Worm (Caenorhabditis elegans): Measurements from ENCODE around the gene dars-1.
A peak's percentile ranks its signal among the peaks of the same experiment; 100 is the strongest.

dars-1 gene

ce11 chrIII:9455980-9456658 is 34.9 kb downstream of the dars-1 start, which contains the start of the genes rheb-1 and spk-1:
Gene rheb-1 (minus strand): TSS chrIII:9456030.
Gene spk-1 (plus strand): TSS chrIII:9456608.
- peak; percentile 34 for TF ChIP-seq cog-1 (tag; optimal IDR thresholded peaks at IDR 0.05)
- no peak for TF ChIP-seq klf-2 (GFP tag; conservative IDR thresholded peaks at IDR 0.05)
- TF ChIP-seq tab-1 (GFP tag; IDR thresholded peaks at IDR 0.05) = no peak
- TF ChIP-seq ztf-23 (GFP tag; IDR thresholded peaks at IDR 0.05) = no peak
- TF ChIP-seq ref-1 (GFP tag; conservative IDR thresholded peaks at IDR 0.05) = no peak
- TF ChIP-seq med-1 (GFP tag; optimal IDR thresholded peaks at IDR 0.05; ENCODE audit: insufficient read depth) = no peak
- peak; percentile 69 for TF ChIP-seq ztf-29 (GFP tag; IDR thresholded peaks at IDR 0.05)
- TF ChIP-seq T22C8.4 (GFP tag; IDR thresholded peaks at IDR 0.05) = peak; percentile 82
- TF ChIP-seq flt-1 (GFP tag; IDR thresholded peaks at IDR 0.05) = 0 out of 2 replicates have a peak, but pooled peaks have one; percentile 43

- no peak for TF ChIP-seq med-1 (GFP tag; optimal IDR thresholded peaks at IDR 0.05; ENCODE audit: insufficient read depth)
Measured at ce11 chrIII:9454730-9455129, 36.3 kb downstream of the dars-1 start.

DNA sequence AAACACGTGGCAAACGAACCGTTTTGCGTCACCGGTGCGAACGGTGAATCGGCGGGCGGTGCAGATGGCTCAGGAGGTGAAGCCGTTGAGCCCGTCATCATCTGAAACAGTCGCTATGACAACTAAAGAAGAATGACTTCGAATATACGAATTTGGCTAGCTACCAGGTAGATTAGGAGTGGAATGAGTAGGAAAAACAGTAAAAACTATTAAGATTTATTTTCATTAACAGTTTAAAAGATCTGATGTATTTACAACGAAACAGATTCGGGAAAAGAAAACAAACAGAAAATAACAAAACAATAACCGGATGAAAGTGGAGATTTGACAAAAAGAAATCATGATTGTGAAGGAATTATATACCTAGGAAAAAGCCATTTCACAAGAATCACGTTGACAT is 37.1 kb downstream of the dars-1 start, which contains the start of gene F54C8.7:
F54C8.7 (minus strand) TSS at position 101 of the 400 bp plus-strand sequence.
- TF ChIP-seq tab-1 (GFP tag; IDR thresholded peaks at IDR 0.05) (no peak), flt-1 (GFP tag; IDR thresholded peaks at IDR 0.05) (no peak), klf-2 (GFP tag; conservative IDR thresholded peaks at IDR 0.05) (no peak), T22C8.4 (GFP tag; IDR thresholded peaks at IDR 0.05) (no peak), cog-1 (tag; optimal IDR thresholded peaks at IDR 0.05) (no peak)

DNA sequence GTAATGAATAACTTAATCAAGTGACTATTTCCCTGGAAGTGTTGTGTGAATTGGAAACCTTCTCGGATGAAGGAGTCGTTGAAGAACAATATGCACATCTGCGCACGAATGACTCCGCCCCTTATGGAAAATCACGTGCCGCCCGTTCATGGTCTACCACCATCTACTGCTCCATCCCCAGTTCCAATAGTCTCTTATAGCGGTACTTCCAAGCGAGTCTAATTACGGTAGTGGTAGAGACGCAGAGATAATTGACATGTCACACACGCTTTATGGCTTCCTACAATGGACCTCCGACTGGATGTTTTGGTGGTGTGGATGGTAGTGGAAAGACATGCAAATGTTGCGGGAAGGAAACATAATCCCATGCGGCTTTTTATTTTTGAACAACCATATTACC is 40.1 kb downstream of the dars-1 start:
- TF ChIP-seq cog-1 (tag; optimal IDR thresholded peaks at IDR 0.05) (no peak), med-1 (GFP tag; optimal IDR thresholded peaks at IDR 0.05; ENCODE audit: insufficient read depth) (no peak), flt-1 (GFP tag; IDR thresholded peaks at IDR 0.05) (no peak), T22C8.4 (GFP tag; IDR thresholded peaks at IDR 0.05) (no peak), ztf-29 (GFP tag; IDR thresholded peaks at IDR 0.05) (no peak), klf-2 (GFP tag; conservative IDR thresholded peaks at IDR 0.05) (no peak), tab-1 (GFP tag; IDR thresholded peaks at IDR 0.05) (no peak), ref-1 (GFP tag; conservative IDR thresholded peaks at IDR 0.05) (no peak), ztf-23 (GFP tag; IDR thresholded peaks at IDR 0.05) (no peak)

- TF ChIP-seq T22C8.4 (GFP tag; IDR thresholded peaks at IDR 0.05) (no peak), klf-2 (GFP tag; conservative IDR thresholded peaks at IDR 0.05) (no peak), tab-1 (GFP tag; IDR thresholded peaks at IDR 0.05) (no peak), med-1 (GFP tag; optimal IDR thresholded peaks at IDR 0.05; ENCODE audit: insufficient read depth) (no peak), ref-1 (GFP tag; conservative IDR thresholded peaks at IDR 0.05) (no peak), cog-1 (tag; optimal IDR thresholded peaks at IDR 0.05) (no peak), ztf-23 (GFP tag; IDR thresholded peaks at IDR 0.05) (no peak), flt-1 (GFP tag; IDR thresholded peaks at IDR 0.05) (no peak), ztf-29 (GFP tag; IDR thresholded peaks at IDR 0.05) (no peak)
Measured at ce11 chrIII:9449831-9450230, 41.2 kb downstream of the dars-1 start, which contains the start of gene F54C8.6. Gene F54C8.6 (minus strand): TSS chrIII:9449931.

DNA sequence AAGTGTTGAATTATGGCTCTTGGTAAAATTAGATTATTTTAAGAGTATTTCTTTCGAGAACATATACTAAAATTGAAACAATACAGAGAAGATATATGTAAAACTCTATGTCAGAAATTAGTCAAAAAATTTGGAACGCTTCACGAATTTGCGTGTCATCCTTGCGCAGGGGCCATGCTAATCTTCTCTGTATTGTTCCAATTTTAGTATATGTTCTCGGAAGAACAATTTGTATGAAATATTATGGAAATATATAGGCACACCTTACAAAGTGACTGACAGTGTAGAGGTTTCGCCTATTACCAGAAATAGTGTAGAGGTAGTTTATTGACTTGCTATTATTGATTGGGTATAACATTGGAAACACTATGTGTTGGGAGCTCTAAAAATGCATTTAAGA is 43.4 kb downstream of the dars-1 start:
- TF ChIP-seq flt-1 (GFP tag; IDR thresholded peaks at IDR 0.05) = peak; percentile 75; the same call in 1 of the 2 replicates

DNA sequence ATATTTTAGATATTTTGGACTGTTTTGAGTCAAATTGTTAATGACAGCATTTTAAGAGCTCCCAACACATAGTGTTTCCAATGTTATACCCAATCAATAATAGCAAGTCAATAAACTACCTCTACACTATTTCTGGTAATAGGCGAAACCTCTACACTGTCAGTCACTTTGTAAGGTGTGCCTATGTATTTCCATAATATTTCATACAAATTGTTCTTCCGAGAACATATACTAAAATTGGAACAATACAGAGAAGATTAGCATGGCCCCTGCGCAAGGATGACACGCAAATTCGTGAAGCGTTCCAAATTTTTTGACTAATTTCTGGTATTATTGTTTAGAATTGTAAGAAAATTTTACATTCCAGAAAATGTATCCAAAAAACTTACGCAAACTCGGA is 45.3 kb downstream of the dars-1 start:
- TF ChIP-seq flt-1 (GFP tag; IDR thresholded peaks at IDR 0.05) = 0 out of 2 replicates have a peak, but pooled peaks have one; percentile 15

ce11 chrIII:9443417-9444027 is 47.5 kb downstream of the dars-1 start, which contains the start of gene pir-2:
Gene pir-2 (minus strand): TSS chrIII:9443634.
- TF ChIP-seq T22C8.4 (GFP tag; IDR thresholded peaks at IDR 0.05) (peak; percentile 98), tab-1 (GFP tag; IDR thresholded peaks at IDR 0.05) (peak; percentile 13; the same call in 1 of the 2 replicates), ref-1 (GFP tag; conservative IDR thresholded peaks at IDR 0.05) (no peak), ztf-23 (GFP tag; IDR thresholded peaks at IDR 0.05) (peak; percentile 76), med-1 (GFP tag; optimal IDR thresholded peaks at IDR 0.05; ENCODE audit: insufficient read depth) (no peak), cog-1 (tag; optimal IDR thresholded peaks at IDR 0.05) (peak; percentile 25), ztf-29 (GFP tag; IDR thresholded peaks at IDR 0.05) (no peak), flt-1 (GFP tag; IDR thresholded peaks at IDR 0.05) (no peak), klf-2 (GFP tag; conservative IDR thresholded peaks at IDR 0.05) (no peak)

DNA sequence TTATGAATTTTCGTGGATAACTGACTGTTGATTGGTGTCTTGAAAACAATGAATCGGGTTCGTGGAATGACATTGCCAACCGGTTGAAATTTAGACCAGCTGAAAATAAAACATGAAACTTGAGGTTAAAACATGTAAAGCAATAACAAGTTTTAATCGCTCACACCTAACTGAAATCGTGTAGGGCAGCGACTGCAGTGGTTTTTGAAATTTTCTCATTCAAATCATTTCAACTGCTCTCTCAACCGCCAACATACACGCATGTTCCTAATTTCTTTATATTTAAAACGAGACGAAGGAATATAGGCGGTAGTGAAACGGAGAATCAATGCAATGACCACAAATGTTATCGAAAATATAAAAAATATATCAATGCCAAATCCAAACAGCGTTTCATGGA is 48.2 kb downstream of the dars-1 start:
- no peak for TF ChIP-seq med-1 (GFP tag; optimal IDR thresholded peaks at IDR 0.05; ENCODE audit: insufficient read depth)
- TF ChIP-seq flt-1 (GFP tag; IDR thresholded peaks at IDR 0.05) = no peak
- TF ChIP-seq ztf-23 (GFP tag; IDR thresholded peaks at IDR 0.05) = no peak
- no peak for TF ChIP-seq ztf-29 (GFP tag; IDR thresholded peaks at IDR 0.05)
- no peak for TF ChIP-seq cog-1 (tag; optimal IDR thresholded peaks at IDR 0.05)
- no peak for TF ChIP-seq T22C8.4 (GFP tag; IDR thresholded peaks at IDR 0.05)
- no peak for TF ChIP-seq tab-1 (GFP tag; IDR thresholded peaks at IDR 0.05)
- no peak for TF ChIP-seq ref-1 (GFP tag; conservative IDR thresholded peaks at IDR 0.05)
- TF ChIP-seq klf-2 (GFP tag; conservative IDR thresholded peaks at IDR 0.05) = no peak

ce11 chrIII:9441133-9441532 is 49.9 kb downstream of the dars-1 start, which contains the start of gene emb-30:
Gene emb-30 (minus strand): TSS chrIII:9441460.
- no peak for TF ChIP-seq cog-1 (tag; optimal IDR thresholded peaks at IDR 0.05)
- 0 out of 2 replicates have a peak, but pooled peaks have one; percentile 13 for TF ChIP-seq flt-1 (GFP tag; IDR thresholded peaks at IDR 0.05)
- no peak for TF ChIP-seq ztf-23 (GFP tag; IDR thresholded peaks at IDR 0.05)

All from whole organism, midembryonic.